Worm (Caenorhabditis elegans): Measurements from ENCODE around the gene dhhc-9.

- TF ChIP-seq ceh-45 (GFP tag; IDR thresholded peaks at IDR 0.05) (no peak), dve-1 (tag; optimal IDR thresholded peaks at IDR 0.05) (no peak), tbx-7 (tag; optimal IDR thresholded peaks at IDR 0.05) (no peak), ama-1 (optimal IDR thresholded peaks at IDR 0.05) (no peak), ref-2 (tag; optimal IDR thresholded peaks at IDR 0.05) (no peak), ceh-19 (GFP tag; optimal IDR thresholded peaks at IDR 0.05) (no peak), sox-2 (GFP tag; IDR thresholded peaks at IDR 0.05) (no peak), lin-11 (tag; optimal IDR thresholded peaks at IDR 0.05) (no peak), unc-3 (GFP tag; conservative IDR thresholded peaks at IDR 0.05) (no peak), unc-3 (tag; optimal IDR thresholded peaks at IDR 0.05) (no peak), ceh-9 (tag; optimal IDR thresholded peaks at IDR 0.05) (no peak), nhr-11 (tag; optimal IDR thresholded peaks at IDR 0.05) (no peak)
These were observed 20.3 kb upstream of the dhhc-9 start for ce11 chrX:2422123-2422522.
